Fruit fly (Drosophila melanogaster) whole organism, adult: ENCODE data around the gene Gad1.

Source experiments
- CG11617 ChIP-seq: fragments of 200-800 bp; sonication (Bioruptor generic); optimal IDR thresholded peaks from 2 replicates; lab custom pipeline; 2017; ENCODE audit warnings: mild to moderate bottlenecking, missing biosample characterization, missing genetic modification reagents, missing genetic modification characterization
- CG12768 ChIP-seq: fragments of 200-800 bp; sonication (Bioruptor generic); optimal IDR thresholded peaks from 2 replicates; lab custom pipeline; 2017; ENCODE audit warnings: missing biosample characterization, missing genetic modification characterization, mild to moderate bottlenecking, moderate library complexity, missing genetic modification reagents
- CG14711 ChIP-seq: fragments of 200-800 bp; sonication (Bioruptor generic); optimal IDR thresholded peaks from 2 replicates; lab custom pipeline; 2018; ENCODE audit warnings: missing biosample characterization, mild to moderate bottlenecking, missing genetic modification characterization, moderate library complexity
- CG1620 ChIP-seq: fragments of 200-800 bp; sonication (Bioruptor generic); optimal IDR thresholded peaks from 2 replicates; lab custom pipeline; 2016; ENCODE audit warnings: missing biosample characterization, missing genetic modification characterization
- CG33017 ChIP-seq: fragments of 200-800 bp; sonication (Bioruptor generic); optimal IDR thresholded peaks from 2 replicates; lab custom pipeline; 2018; ENCODE audit warnings: missing biosample characterization, mild to moderate bottlenecking, missing genetic modification characterization, moderate library complexity
- CG5204 ChIP-seq: fragments of 200-800 bp; sonication (Bioruptor generic); optimal IDR thresholded peaks from 2 replicates; lab custom pipeline; 2016; ENCODE audit warnings: missing biosample characterization, missing genetic modification characterization
- CG7045 ChIP-seq: fragments of 200-800 bp; sonication (Bioruptor generic); optimal IDR thresholded peaks from 2 replicates; lab custom pipeline; 2017; ENCODE audit warnings: missing biosample characterization, mild to moderate bottlenecking, missing genetic modification characterization
- CG7101 ChIP-seq: fragments of 200-800 bp; sonication (Bioruptor generic); optimal IDR thresholded peaks from 2 replicates; lab custom pipeline; 2018; ENCODE audit warnings: missing biosample characterization, mild to moderate bottlenecking, missing genetic modification characterization, moderate library complexity
- Clk ChIP-seq: fragments of 200-800 bp; sonication (Bioruptor generic); optimal IDR thresholded peaks from 2 replicates; lab custom pipeline; 2017; ENCODE audit warnings: missing biosample characterization, missing genetic modification characterization
- Crg-1 ChIP-seq: fragments of 200-800 bp; sonication (Bioruptor generic); optimal IDR thresholded peaks from 2 replicates; lab custom pipeline; 2016; ENCODE audit warnings: missing biosample characterization, missing genetic modification characterization
- Hr96 ChIP-seq: fragments of 200-800 bp; sonication (Bioruptor generic); optimal IDR thresholded peaks from 2 replicates; lab custom pipeline; 2016; ENCODE audit warnings: missing biosample characterization, missing genetic modification characterization
- Mnt ChIP-seq: fragments of 200-800 bp; sonication (Bioruptor generic); optimal IDR thresholded peaks from 2 replicates; lab custom pipeline; 2016; ENCODE audit warnings: missing biosample characterization, mild to moderate bottlenecking, missing genetic modification characterization
- bab1 ChIP-seq: fragments of 200-800 bp; sonication (Bioruptor generic); optimal IDR thresholded peaks from 3 replicates; lab custom pipeline; 2019; ENCODE audit warnings: missing biosample characterization, mild to moderate bottlenecking, missing genetic modification characterization, moderate library complexity
- cic ChIP-seq: fragments of 200-800 bp; sonication (Bioruptor generic); optimal IDR thresholded peaks from 2 replicates; lab custom pipeline; 2017; ENCODE audit warnings: missing biosample characterization, mild to moderate bottlenecking, missing genetic modification characterization, moderate library complexity
- cnc ChIP-seq, 2 experiments: fragments of >200 bp; optimal IDR thresholded peaks; 2 replicates each; lab custom pipeline; 2017
- kay ChIP-seq: fragments of 200-800 bp; sonication (Bioruptor generic); peaks from one replicate; lab custom pipeline; 2016; ENCODE audit warnings: missing biosample characterization, missing genetic modification characterization, borderline replicate concordance
- ovo ChIP-seq: fragments of 200-800 bp; sonication (Bioruptor generic); optimal IDR thresholded peaks from 2 replicates; lab custom pipeline; 2016; ENCODE audit warnings: missing biosample characterization, missing genetic modification characterization
- pad ChIP-seq: fragments of 200-800 bp; sonication (Bioruptor generic); optimal IDR thresholded peaks from 3 replicates; lab custom pipeline; 2017; ENCODE audit warnings: missing biosample characterization, missing genetic modification characterization, mild to moderate bottlenecking, moderate library complexity, missing genetic modification reagents
- tj ChIP-seq: fragments of 200-800 bp; sonication (Bioruptor generic); optimal IDR thresholded peaks from 3 replicates; lab custom pipeline; 2017; ENCODE audit warnings: missing biosample characterization, mild to moderate bottlenecking, missing genetic modification characterization, moderate library complexity
- toe ChIP-seq: fragments of 200-800 bp; sonication (Bioruptor generic); optimal IDR thresholded peaks from 2 replicates; lab custom pipeline; 2016; ENCODE audit warnings: missing biosample characterization, missing genetic modification characterization

Gene Gad1

dm6 chr3L:4040247-4040925 is 48.2 kb downstream of the Gad1 start, which contains the start of the genes CG11593 and Rcd5:
Gene CG11593, minus strand, starts transcription at chr3L:4040482.
Gene Rcd5, plus strand, starts transcription at chr3L:4040529.
- TF ChIP-seq CG7045 (GFP tag; lab: Kevin White, UChicago) = peak; percentile 67
- TF ChIP-seq CG1620 = peak; percentile 29
- peak; percentile 90 for TF ChIP-seq kay
- TF ChIP-seq CG33017 = peak; percentile 51
- peak; percentile 23 for TF ChIP-seq tj (GFP tag; lab: Kevin White, UChicago)
- no peak for TF ChIP-seq cnc (optimal IDR thresholded peaks at IDR 0.05; lab: Kevin White, UChicago)
- TF ChIP-seq bab1 (GFP tag; lab: Kevin White, UChicago) = no peak
- TF ChIP-seq CG7101 (tag; lab: Kevin White, UChicago) = peak; percentile 76
- peak; percentile 59 for TF ChIP-seq Mnt (GFP tag; lab: Kevin White, UChicago)
- peak; percentile 74 for TF ChIP-seq toe (GFP tag; lab: Kevin White, UChicago)
- peak; percentile 58 for TF ChIP-seq pad
- peak; percentile 84 for TF ChIP-seq CG14711 (tag; lab: Kevin White, UChicago)
- TF ChIP-seq ovo (GFP tag; lab: Kevin White, UChicago) = peak; percentile 62
- peak; percentile 67 for TF ChIP-seq Crg-1 (GFP tag; lab: Kevin White, UChicago)
- TF ChIP-seq Hr96 (GFP tag; lab: Kevin White, UChicago) = peak; percentile 19
- TF ChIP-seq cic (GFP tag; lab: Kevin White, UChicago) = no peak
- peak; percentile 50 for TF ChIP-seq CG12768
- TF ChIP-seq CG5204 (GFP tag; lab: Kevin White, UChicago) = peak; percentile 62
- TF ChIP-seq CG11617 = peak; percentile 68
- peak; percentile 64 for TF ChIP-seq Clk (GFP tag; lab: Kevin White, UChicago)

dm6 chr3L:4035499-4035898 is 53.0 kb downstream of the Gad1 start, which contains the start of gene Gr64f:
Gene Gr64f, plus strand, starts transcription at chr3L:4035799.
- no peak for TF ChIP-seq CG11617
- TF ChIP-seq CG33017 = no peak
- no peak for TF ChIP-seq CG5204 (GFP tag; lab: Kevin White, UChicago)
- TF ChIP-seq CG14711 (tag; lab: Kevin White, UChicago) = no peak
- TF ChIP-seq Crg-1 (GFP tag; lab: Kevin White, UChicago) = no peak

- TF ChIP-seq CG1620 (no peak), CG7101 (tag; lab: Kevin White, UChicago) (no peak), CG33017 (no peak), CG12768 (no peak), cic (GFP tag; lab: Kevin White, UChicago) (no peak), CG5204 (GFP tag; lab: Kevin White, UChicago) (no peak), ovo (GFP tag; lab: Kevin White, UChicago) (no peak), kay (no peak)
These were observed 56.8 kb downstream of the Gad1 start, which contains the start of the genes Gr64d and Gr64e for dm6 chr3L:4031762-4032161. Gene Gr64d, plus strand, starts transcription at chr3L:4032062. Gene Gr64e, plus strand, starts transcription at chr3L:4032141.

- TF ChIP-seq ovo (GFP tag; lab: Kevin White, UChicago) = no peak
- no peak for TF ChIP-seq Hr96 (GFP tag; lab: Kevin White, UChicago)
- no peak for TF ChIP-seq cnc (optimal IDR thresholded peaks at IDR 0.05; lab: Kevin White, UChicago)
- no peak for TF ChIP-seq Crg-1 (GFP tag; lab: Kevin White, UChicago)
- TF ChIP-seq toe (GFP tag; lab: Kevin White, UChicago) = no peak
- TF ChIP-seq CG12768 = no peak
- no peak for TF ChIP-seq bab1 (GFP tag; lab: Kevin White, UChicago)
- TF ChIP-seq tj (GFP tag; lab: Kevin White, UChicago) = no peak
- no peak for TF ChIP-seq Clk (GFP tag; lab: Kevin White, UChicago)
- TF ChIP-seq CG33017 = no peak
- TF ChIP-seq kay = no peak
- no peak for TF ChIP-seq Mnt (GFP tag; lab: Kevin White, UChicago)
- TF ChIP-seq CG7101 (tag; lab: Kevin White, UChicago) = no peak
These were observed 60.2 kb downstream of the Gad1 start, which contains the start of the genes Gr64b and Gr64c for dm6 chr3L:4028305-4028704. Gene Gr64b, plus strand, starts transcription at chr3L:4028605. Gene Gr64c, plus strand, starts transcription at chr3L:4028605.

- TF ChIP-seq CG7045 (GFP tag; lab: Kevin White, UChicago) (no peak), Clk (GFP tag; lab: Kevin White, UChicago) (no peak), tj (GFP tag; lab: Kevin White, UChicago) (no peak), CG33017 (no peak), CG14711 (tag; lab: Kevin White, UChicago) (no peak), ovo (GFP tag; lab: Kevin White, UChicago) (no peak), CG11617 (no peak), CG12768 (no peak), Crg-1 (GFP tag; lab: Kevin White, UChicago) (no peak), bab1 (GFP tag; lab: Kevin White, UChicago) (no peak), cnc (optimal IDR thresholded peaks at IDR 0.05; lab: Kevin White, UChicago) (no peak), kay (no peak), pad (no peak), CG5204 (GFP tag; lab: Kevin White, UChicago) (no peak), CG1620 (no peak), toe (GFP tag; lab: Kevin White, UChicago) (no peak)
These were observed 62.1 kb downstream of the Gad1 start, which contains the start of gene Gr64a for dm6 chr3L:4026506-4026868. Gene Gr64a, plus strand, starts transcription at chr3L:4026769.

- TF ChIP-seq CG1620 = no peak
- peak; percentile 11 for TF ChIP-seq toe (GFP tag; lab: Kevin White, UChicago)
- no peak for TF ChIP-seq tj (GFP tag; lab: Kevin White, UChicago)
- peak; percentile 10 for TF ChIP-seq CG7101 (tag; lab: Kevin White, UChicago)
- TF ChIP-seq bab1 (GFP tag; lab: Kevin White, UChicago) = no peak
- TF ChIP-seq CG11617 = no peak
- no peak for TF ChIP-seq CG33017
- TF ChIP-seq Crg-1 (GFP tag; lab: Kevin White, UChicago) = peak; percentile 6
- TF ChIP-seq CG5204 (GFP tag; lab: Kevin White, UChicago) = no peak
- no peak for TF ChIP-seq Clk (GFP tag; lab: Kevin White, UChicago)
- TF ChIP-seq Mnt (GFP tag; lab: Kevin White, UChicago) = peak; percentile 34
- TF ChIP-seq kay = peak; percentile 82
- TF ChIP-seq CG7045 (GFP tag; lab: Kevin White, UChicago) = peak; percentile 46
- peak; percentile 42 for TF ChIP-seq ovo (GFP tag; lab: Kevin White, UChicago)
- no peak for TF ChIP-seq Hr96 (GFP tag; lab: Kevin White, UChicago)
- TF ChIP-seq cnc (optimal IDR thresholded peaks at IDR 0.05; lab: Kevin White, UChicago) = no peak
- peak; percentile 6 for TF ChIP-seq CG12768
- TF ChIP-seq pad = no peak
- TF ChIP-seq cic (GFP tag; lab: Kevin White, UChicago) = peak; percentile 81
- no peak for TF ChIP-seq CG14711 (tag; lab: Kevin White, UChicago)
These were observed 62.6 kb downstream of the Gad1 start, which contains the start of gene CG11594 for dm6 chr3L:4025738-4026505. Gene CG11594, minus strand, starts transcription at chr3L:4026011.
